Worm (Caenorhabditis elegans): ENCODE measurements around the gene C16D2.3.

C16D2.3 gene

ce11 chrII:9171466-9172187 lies 33.7 kb downstream of the C16D2.3 start:
- no peak for TF ChIP-seq zip-8 (tag; optimal IDR thresholded peaks at IDR 0.05)
- TF ChIP-seq blmp-1 (tag; optimal IDR thresholded peaks at IDR 0.05) = no peak
- no peak for TF ChIP-seq nhr-12 (tag; optimal IDR thresholded peaks at IDR 0.05)
- TF ChIP-seq pha-4 (tag; optimal IDR thresholded peaks at IDR 0.05) = no peak
- TF ChIP-seq snpc-4 (tag; optimal IDR thresholded peaks at IDR 0.05) = no peak
- no peak for TF ChIP-seq lin-13 (tag; optimal IDR thresholded peaks at IDR 0.05)
- TF ChIP-seq mep-1 (tag; optimal IDR thresholded peaks at IDR 0.05) = no peak
- TF ChIP-seq nhr-237 (tag; optimal IDR thresholded peaks at IDR 0.05) = no peak

ce11 chrII:9172849-9173248 lies 34.9 kb downstream of the C16D2.3 start, which contains the start of gene T23G7.2:
TSS of gene T23G7.2 (minus strand) at chrII:9172949.
- TF ChIP-seq bed-3 (GFP tag; optimal IDR thresholded peaks at IDR 0.05) = no peak
- TF ChIP-seq mls-2 (tag; optimal IDR thresholded peaks at IDR 0.05) = no peak
- TF ChIP-seq nhr-237 (tag; optimal IDR thresholded peaks at IDR 0.05) = no peak
- no peak for TF ChIP-seq flh-1 (GFP tag; optimal IDR thresholded peaks at IDR 0.05)
- no peak for TF ChIP-seq lsy-2 (tag; optimal IDR thresholded peaks at IDR 0.05)
- no peak for TF ChIP-seq nhr-28 (tag; optimal IDR thresholded peaks at IDR 0.05)
- TF ChIP-seq tbx-8 (GFP tag; optimal IDR thresholded peaks at IDR 0.05) = no peak
- no peak for TF ChIP-seq mep-1 (tag; optimal IDR thresholded peaks at IDR 0.05)
- TF ChIP-seq ces-1 (GFP tag; optimal IDR thresholded peaks at IDR 0.05) = no peak
- TF ChIP-seq ceh-83 (GFP tag; optimal IDR thresholded peaks at IDR 0.05) = no peak
- TF ChIP-seq lin-13 (tag; optimal IDR thresholded peaks at IDR 0.05) = no peak
- no peak for TF ChIP-seq zip-8 (tag; optimal IDR thresholded peaks at IDR 0.05)
- TF ChIP-seq nhr-76 (tag; optimal IDR thresholded peaks at IDR 0.05) = no peak
- no peak for TF ChIP-seq elt-3 (tag; optimal IDR thresholded peaks at IDR 0.05)
- TF ChIP-seq cnd-1 (tag; optimal IDR thresholded peaks at IDR 0.05) = no peak
- no peak for TF ChIP-seq unc-120 (tag; optimal IDR thresholded peaks at IDR 0.05; ENCODE audit: poor library complexity, severe bottlenecking)
- no peak for TF ChIP-seq blmp-1 (tag; optimal IDR thresholded peaks at IDR 0.05)
- TF ChIP-seq nhr-12 (tag; optimal IDR thresholded peaks at IDR 0.05) = no peak
- no peak for TF ChIP-seq drap-1 (GFP tag; optimal IDR thresholded peaks at IDR 0.05)
- no peak for TF ChIP-seq unc-62 (GFP tag; optimal IDR thresholded peaks at IDR 0.05)

- TF ChIP-seq snpc-4 (tag; optimal IDR thresholded peaks at IDR 0.05) = no peak
Observed at ce11 chrII:9173471-9173870, 35.6 kb downstream of the C16D2.3 start.

- TF ChIP-seq mab-5 (tag; optimal IDR thresholded peaks at IDR 0.05) (no peak), sem-2 (GFP tag; optimal IDR thresholded peaks at IDR 0.05) (no peak), ztf-11 (tag; optimal IDR thresholded peaks at IDR 0.05) (no peak), unc-120 (tag; optimal IDR thresholded peaks at IDR 0.05; ENCODE audit: poor library complexity, severe bottlenecking) (no peak), lin-32 (GFP tag; optimal IDR thresholded peaks at IDR 0.05) (no peak), elt-3 (tag; optimal IDR thresholded peaks at IDR 0.05) (no peak), unc-62 (GFP tag; optimal IDR thresholded peaks at IDR 0.05) (no peak)
Observed at ce11 chrII:9176523-9176922, 38.6 kb downstream of the C16D2.3 start.

- TF ChIP-seq blmp-1 (tag; optimal IDR thresholded peaks at IDR 0.05) (no peak), cnd-1 (tag; optimal IDR thresholded peaks at IDR 0.05) (no peak), mep-1 (tag; optimal IDR thresholded peaks at IDR 0.05) (peak; percentile 42), unc-120 (tag; optimal IDR thresholded peaks at IDR 0.05; ENCODE audit: poor library complexity, severe bottlenecking) (no peak), ceh-43 (GFP tag; optimal IDR thresholded peaks at IDR 0.05) (peak; percentile 38), ces-1 (GFP tag; optimal IDR thresholded peaks at IDR 0.05) (peak; percentile 82), nhr-76 (tag; optimal IDR thresholded peaks at IDR 0.05) (no peak), elt-3 (tag; optimal IDR thresholded peaks at IDR 0.05) (no peak), lin-13 (tag; optimal IDR thresholded peaks at IDR 0.05) (peak; percentile 25), lsy-2 (tag; optimal IDR thresholded peaks at IDR 0.05) (peak; percentile 10), pha-4 (tag; optimal IDR thresholded peaks at IDR 0.05) (no peak)
Observed at ce11 chrII:9177080-9177479, 39.2 kb downstream of the C16D2.3 start, which contains the start of the genes sec-5 and pir-1. TSS of gene sec-5 (minus strand) at chrII:9177152. TSS of gene pir-1 (plus strand) at chrII:9177300.

- TF ChIP-seq flh-1 (GFP tag; optimal IDR thresholded peaks at IDR 0.05) = no peak
- no peak for TF ChIP-seq ces-1 (GFP tag; optimal IDR thresholded peaks at IDR 0.05)
- no peak for TF ChIP-seq unc-62 (GFP tag; optimal IDR thresholded peaks at IDR 0.05)
- no peak for TF ChIP-seq lin-32 (GFP tag; optimal IDR thresholded peaks at IDR 0.05)
- no peak for TF ChIP-seq nhr-237 (tag; optimal IDR thresholded peaks at IDR 0.05)
- no peak for TF ChIP-seq tbx-8 (GFP tag; optimal IDR thresholded peaks at IDR 0.05)
- TF ChIP-seq ham-2 (GFP tag; optimal IDR thresholded peaks at IDR 0.05) = no peak
- no peak for TF ChIP-seq mep-1 (tag; optimal IDR thresholded peaks at IDR 0.05)
- no peak for TF ChIP-seq nhr-28 (tag; optimal IDR thresholded peaks at IDR 0.05)
- no peak for TF ChIP-seq cnd-1 (tag; optimal IDR thresholded peaks at IDR 0.05)
- TF ChIP-seq lin-13 (tag; optimal IDR thresholded peaks at IDR 0.05) = no peak
Observed at ce11 chrII:9178811-9179210, 40.9 kb downstream of the C16D2.3 start.

All from whole organism, mixed stage, embryonic.